Worm (Caenorhabditis elegans) whole organism, early embryonic: ENCODE measurements around the gene Y39A1A.17.

Experiments
- ama-1 ChIP-seq: fragments of 150-350 bp; optimal IDR thresholded peaks from 2 replicates; lab custom pipeline; 2014
- ceh-36 ChIP-seq: sonication (generic microtip); optimal IDR thresholded peaks from 2 replicates; lab custom pipeline; 2016; ENCODE audit warnings: missing genetic modification characterization, inconsistent platforms, missing compliant biosample characterization
- flt-1 ChIP-seq: fragments of 200-800 bp; sonication (Bioruptor generic); IDR thresholded peaks from 2 replicates; pipeline ENCODE4 v1.3.6; 2022; ENCODE audit warnings: missing genetic modification characterization, missing compliant biosample characterization
- hmg-4 ChIP-seq: fragments of 200-800 bp; sonication (Bioruptor generic); optimal IDR thresholded peaks from 2 replicates; lab custom pipeline; 2018; ENCODE audit warnings: mild to moderate bottlenecking, missing genetic modification characterization, missing compliant biosample characterization
- tra-4 ChIP-seq: sonication (generic microtip); optimal IDR thresholded peaks from 2 replicates; lab custom pipeline; 2017; ENCODE audit warnings: missing genetic modification characterization, missing compliant biosample characterization

ce11 chrIII:10703833-10704232 is 12.9 kb upstream of the Y39A1A.17 start:
- TF ChIP-seq ama-1 (lab: Kevin White, UChicago), result no peak
- no peak for TF ChIP-seq flt-1
- no peak for TF ChIP-seq tra-4 (tag; lab: Kevin White, UChicago)
- TF ChIP-seq ceh-36 (tag; lab: Kevin White, UChicago), result no peak
- no peak for TF ChIP-seq hmg-4
